Worm (Caenorhabditis elegans) whole organism, early embryonic: ENCODE measurements around the gene oac-23.

Source experiments
- B0310.2 ChIP-seq: sonication (generic microtip); optimal IDR thresholded peaks from 2 replicates; lab custom pipeline; 2016; ENCODE audit warnings: mild to moderate bottlenecking, missing genetic modification characterization, missing compliant biosample characterization
- F13C5.2 ChIP-seq: sonication (generic microtip); optimal IDR thresholded peaks from 2 replicates; lab custom pipeline; 2017; ENCODE audit warnings: mild to moderate bottlenecking, missing genetic modification characterization, inconsistent platforms, missing compliant biosample characterization
- aly-1 ChIP-seq: sonication (generic microtip); optimal IDR thresholded peaks from 2 replicates; lab custom pipeline; 2016; ENCODE audit warnings: missing genetic modification characterization, missing compliant biosample characterization
- ama-1 ChIP-seq: fragments of 150-350 bp; optimal IDR thresholded peaks from 2 replicates; lab custom pipeline; 2014
- ceh-13 ChIP-seq: fragments of 200-800 bp; sonication (Bioruptor generic); optimal IDR thresholded peaks from 2 replicates; lab custom pipeline; 2018; ENCODE audit warnings: mild to moderate bottlenecking, missing genetic modification characterization, missing compliant biosample characterization
- ceh-36 ChIP-seq: sonication (generic microtip); optimal IDR thresholded peaks from 2 replicates; lab custom pipeline; 2016; ENCODE audit warnings: missing genetic modification characterization, inconsistent platforms, missing compliant biosample characterization
- ets-7 ChIP-seq: sonication (generic microtip); optimal IDR thresholded peaks from 2 replicates; lab custom pipeline; 2016; ENCODE audit warnings: missing genotype, missing genetic modification characterization, missing compliant biosample characterization
- flt-1 ChIP-seq: fragments of 200-800 bp; sonication (Bioruptor generic); IDR thresholded peaks from 2 replicates; pipeline ENCODE4 v1.3.6; 2022; ENCODE audit warnings: missing genetic modification characterization, missing compliant biosample characterization
- hmbx-1 ChIP-seq: sonication (generic microtip); optimal IDR thresholded peaks from 2 replicates; lab custom pipeline; 2016; ENCODE audit warnings: mild to moderate bottlenecking, missing genetic modification characterization, missing compliant biosample characterization
- hmg-4 ChIP-seq: fragments of 200-800 bp; sonication (Bioruptor generic); optimal IDR thresholded peaks from 2 replicates; lab custom pipeline; 2018; ENCODE audit warnings: mild to moderate bottlenecking, missing genetic modification characterization, missing compliant biosample characterization
- hnd-1 ChIP-seq: sonication (generic microtip); optimal IDR thresholded peaks from 2 replicates; lab custom pipeline; 2016; ENCODE audit warnings: missing genetic modification characterization, missing compliant biosample characterization
- pes-1 ChIP-seq: fragments of 200-800 bp; sonication (Bioruptor generic); IDR thresholded peaks from 2 replicates; pipeline ENCODE4 v1.3.6; 2022; ENCODE audit warnings: missing genetic modification reagents, missing genetic modification characterization, missing compliant biosample characterization
- scrt-1 ChIP-seq: fragments of 200-800 bp; sonication (Bioruptor generic); IDR thresholded peaks from 2 replicates; pipeline ENCODE4 v1.3.6; 2022; ENCODE audit warnings: missing genetic modification characterization, missing compliant biosample characterization
- sea-1 ChIP-seq: fragments of 200-800 bp; sonication (Bioruptor generic); conservative IDR thresholded peaks from 2 replicates; pipeline ENCODE4 v1.3.6; 2022; ENCODE audit warnings: missing genetic modification characterization, missing compliant biosample characterization
- tbx-11 ChIP-seq: fragments of 200-800 bp; sonication (Bioruptor generic); IDR thresholded peaks from 2 replicates; pipeline ENCODE4 v1.3.6; 2022; ENCODE audit warnings: missing genetic modification characterization, missing compliant biosample characterization
- tbx-37 ChIP-seq: fragments of 200-800 bp; sonication (Bioruptor generic); conservative IDR thresholded peaks from 2 replicates; pipeline ENCODE4 v1.3.6; 2022; ENCODE audit warnings: missing genetic modification reagents, missing genetic modification characterization, missing compliant biosample characterization
- tra-4 ChIP-seq: sonication (generic microtip); optimal IDR thresholded peaks from 2 replicates; lab custom pipeline; 2017; ENCODE audit warnings: missing genetic modification characterization, missing compliant biosample characterization

oac-23 gene

DNA sequence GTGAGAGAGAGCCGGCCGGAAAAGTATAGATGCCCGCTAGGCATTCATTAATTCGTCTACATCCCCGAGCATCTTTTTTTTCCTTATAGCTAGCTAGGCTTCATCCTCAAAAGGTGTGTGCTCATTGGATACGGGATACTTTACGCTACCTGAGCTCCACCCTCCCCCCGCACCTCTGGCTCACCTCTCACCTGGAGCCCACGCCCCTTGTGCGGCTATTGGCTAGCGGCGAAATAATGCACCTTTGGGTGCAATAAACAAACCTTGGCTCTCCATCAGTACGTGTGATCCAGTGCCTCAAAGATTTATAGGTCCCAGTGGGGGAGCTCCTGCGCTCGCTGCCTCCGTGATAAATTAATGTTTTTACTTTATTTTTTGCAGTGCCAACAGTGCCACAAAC is 25.1 kb upstream of the oac-23 start:
- TF ChIP-seq pes-1 (GFP tag; lab: Robert Waterston, UW) (0 out of 2 replicates have a peak, but pooled peaks have one; percentile 18), hmg-4 (GFP tag; lab: Kevin White, UChicago) (peak; percentile 15), F13C5.2 (tag; lab: Kevin White, UChicago) (no peak), ceh-13 (GFP tag; lab: Kevin White, UChicago) (no peak)

DNA sequence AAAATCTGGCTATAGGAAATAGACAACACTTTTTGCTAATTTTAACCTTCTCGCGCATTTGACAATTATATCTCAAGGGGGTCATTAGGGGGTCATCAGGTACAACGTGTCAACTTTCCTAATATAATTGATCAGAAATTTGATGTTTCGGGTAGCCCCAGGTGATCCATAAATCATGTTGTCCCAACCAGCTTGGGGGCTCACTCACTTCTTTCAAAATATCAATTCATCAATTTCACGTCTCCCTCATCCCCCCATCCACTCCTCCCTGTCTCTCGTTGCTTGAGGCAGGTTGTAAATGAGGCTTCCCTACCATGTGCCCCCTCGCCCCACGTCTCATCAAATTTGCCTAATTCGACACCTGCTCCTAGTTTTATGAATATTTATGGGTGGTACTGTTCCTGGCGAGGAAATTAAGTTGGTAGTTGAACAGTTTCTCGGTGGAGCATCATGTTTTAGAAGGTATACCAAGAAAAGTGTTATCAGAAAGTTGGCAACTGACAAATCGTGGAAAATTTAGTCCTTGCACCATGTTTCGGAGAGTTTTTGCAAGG is 23.2 kb upstream of the oac-23 start:
- TF ChIP-seq F13C5.2 (tag; lab: Kevin White, UChicago): no peak

ce11 chrIV:3859552-3859951 is 21.7 kb upstream of the oac-23 start:
- TF ChIP-seq tbx-37 (GFP tag; lab: Robert Waterston, UW) (no peak), aly-1 (tag; lab: Kevin White, UChicago) (no peak), sea-1 (no peak), ceh-13 (GFP tag; lab: Kevin White, UChicago) (no peak), tbx-11 (no peak), ama-1 (no peak)

ce11 chrIV:3860419-3860818 is 20.8 kb upstream of the oac-23 start:
- no peak for TF ChIP-seq ceh-36
- TF ChIP-seq hmbx-1 (tag; lab: Kevin White, UChicago): no peak
- no peak for TF ChIP-seq tra-4 (tag; lab: Kevin White, UChicago)
- no peak for TF ChIP-seq aly-1 (tag; lab: Kevin White, UChicago)
- TF ChIP-seq B0310.2 (tag; lab: Kevin White, UChicago): no peak
- TF ChIP-seq scrt-1 (GFP tag; lab: Robert Waterston, UW): no peak
- TF ChIP-seq hmg-4 (GFP tag; lab: Kevin White, UChicago): no peak
- TF ChIP-seq ceh-13 (GFP tag; lab: Kevin White, UChicago): no peak
- no peak for TF ChIP-seq ets-7 (tag; lab: Kevin White, UChicago)
- TF ChIP-seq tbx-11: no peak
- no peak for TF ChIP-seq F13C5.2 (tag; lab: Kevin White, UChicago)
- TF ChIP-seq ama-1: no peak
- no peak for TF ChIP-seq hnd-1 (tag; lab: Kevin White, UChicago)
- TF ChIP-seq flt-1 (GFP tag; lab: Robert Waterston, UW): no peak
- no peak for TF ChIP-seq tbx-37 (GFP tag; lab: Robert Waterston, UW)

DNA sequence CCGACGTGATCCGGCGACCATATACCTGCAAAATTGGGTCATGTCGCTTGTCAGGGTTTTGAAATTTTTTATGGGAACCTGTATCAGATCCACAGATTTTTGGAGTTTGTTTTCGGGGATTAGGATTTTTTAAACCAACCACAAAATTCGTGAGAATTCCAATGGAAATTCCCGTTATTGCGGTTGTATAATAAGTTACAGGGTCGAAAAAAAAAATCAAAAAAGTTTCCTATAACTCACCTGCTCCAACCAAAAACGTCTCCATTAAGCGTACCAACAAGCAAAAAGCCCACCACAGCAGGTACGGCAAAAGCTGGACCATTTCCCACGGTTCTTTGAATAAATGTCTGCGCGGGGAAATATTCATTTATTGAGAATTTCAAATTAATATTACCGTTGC is 18.3 kb upstream of the oac-23 start:
- TF ChIP-seq ets-7 (tag; lab: Kevin White, UChicago) (no peak), flt-1 (GFP tag; lab: Robert Waterston, UW) (no peak), ama-1 (no peak), hmg-4 (GFP tag; lab: Kevin White, UChicago) (no peak), tra-4 (tag; lab: Kevin White, UChicago) (no peak)

- TF ChIP-seq flt-1 (GFP tag; lab: Robert Waterston, UW): no peak
- TF ChIP-seq ceh-36: no peak
- TF ChIP-seq sea-1: no peak
- no peak for TF ChIP-seq hmg-4 (GFP tag; lab: Kevin White, UChicago)
- no peak for TF ChIP-seq ama-1
- TF ChIP-seq tra-4 (tag; lab: Kevin White, UChicago): no peak
- TF ChIP-seq tbx-11: no peak
- no peak for TF ChIP-seq aly-1 (tag; lab: Kevin White, UChicago)
- TF ChIP-seq ets-7 (tag; lab: Kevin White, UChicago): no peak
- no peak for TF ChIP-seq F13C5.2 (tag; lab: Kevin White, UChicago)
- TF ChIP-seq B0310.2 (tag; lab: Kevin White, UChicago): no peak
- TF ChIP-seq tbx-37 (GFP tag; lab: Robert Waterston, UW): no peak
- TF ChIP-seq scrt-1 (GFP tag; lab: Robert Waterston, UW): no peak
- TF ChIP-seq hnd-1 (tag; lab: Kevin White, UChicago): no peak
- no peak for TF ChIP-seq hmbx-1 (tag; lab: Kevin White, UChicago)
- no peak for TF ChIP-seq pes-1 (GFP tag; lab: Robert Waterston, UW)
These were observed 16.3 kb upstream of the oac-23 start, which contains the start of gene aat-8 for ce11 chrIV:3864944-3865343. aat-8 (minus strand) TSS chrIV:3865044.

- no peak for TF ChIP-seq hnd-1 (tag; lab: Kevin White, UChicago)
- TF ChIP-seq flt-1 (GFP tag; lab: Robert Waterston, UW): no peak
- no peak for TF ChIP-seq ceh-36
- TF ChIP-seq hmbx-1 (tag; lab: Kevin White, UChicago): no peak
- no peak for TF ChIP-seq sea-1
- TF ChIP-seq hmg-4 (GFP tag; lab: Kevin White, UChicago): no peak
- no peak for TF ChIP-seq ama-1
- TF ChIP-seq ets-7 (tag; lab: Kevin White, UChicago): no peak
- no peak for TF ChIP-seq tbx-37 (GFP tag; lab: Robert Waterston, UW)
- TF ChIP-seq pes-1 (GFP tag; lab: Robert Waterston, UW): no peak
- no peak for TF ChIP-seq tra-4 (tag; lab: Kevin White, UChicago)
- TF ChIP-seq scrt-1 (GFP tag; lab: Robert Waterston, UW): no peak
- no peak for TF ChIP-seq tbx-11
- no peak for TF ChIP-seq ceh-13 (GFP tag; lab: Kevin White, UChicago)
- no peak for TF ChIP-seq F13C5.2 (tag; lab: Kevin White, UChicago)
- TF ChIP-seq aly-1 (tag; lab: Kevin White, UChicago): no peak
- TF ChIP-seq B0310.2 (tag; lab: Kevin White, UChicago): no peak
These were observed 15.2 kb upstream of the oac-23 start for ce11 chrIV:3866018-3866417.

- no peak for TF ChIP-seq tra-4 (tag; lab: Kevin White, UChicago)
- no peak for TF ChIP-seq flt-1 (GFP tag; lab: Robert Waterston, UW)
- TF ChIP-seq pes-1 (GFP tag; lab: Robert Waterston, UW): no peak
- TF ChIP-seq scrt-1 (GFP tag; lab: Robert Waterston, UW): no peak
- no peak for TF ChIP-seq tbx-11
- TF ChIP-seq aly-1 (tag; lab: Kevin White, UChicago): no peak
- no peak for TF ChIP-seq hnd-1 (tag; lab: Kevin White, UChicago)
These were observed 14.0 kb upstream of the oac-23 start, which contains the start of gene F37C4.4 for ce11 chrIV:3867252-3867651. F37C4.4 (plus strand) TSS chrIV:3867309.
